Comparison of ENCODE assay signal across 2 fruit fly cellular contexts in genomic region chr3R:19909541-19910182, dm6.
TF ChIP-seq lines count a peak whose summit lies in the region.

No protein-coding gene starts in this region.

- no peak for TF ChIP-seq CTCF in whole organism, embryonic (GFP tag; optimal IDR thresholded peaks at IDR 0.05; lab: Kevin White, UChicago)

TF ChIP-seq in whole organism, embryonic, 481 proteins besides CTCF, POLR2A, EP300 and RAD21:
- TF ChIP-seq CkIIα-i1 (GFP tag; IDR thresholded peaks at IDR 0.05; lab: Robert Waterston, UW) (no peak), Rfx (GFP tag; IDR thresholded peaks at IDR 0.05; lab: Robert Waterston, UW) (0 out of 2 replicates have a peak, but pooled peaks have one; percentile 17), Med (GFP tag; lab: Kevin White, UChicago) (peak; percentile 22), ci (GFP tag; IDR thresholded peaks at IDR 0.05; lab: Robert Waterston, UW) (peak; percentile 63; the same call in 1 of the 3 replicates), Elba2 (GFP tag; optimal IDR thresholded peaks at IDR 0.05; lab: Kevin White, UChicago) (peak; percentile 76), CG34422 (GFP tag; IDR thresholded peaks at IDR 0.05; lab: Robert Waterston, UW) (no peak), croc (GFP tag; conservative IDR thresholded peaks at IDR 0.05; lab: Robert Waterston, UW) (no peak), CG6683 (GFP tag; optimal IDR thresholded peaks at IDR 0.05; lab: Kevin White, UChicago) (no peak), Oaz (GFP tag; IDR thresholded peaks at IDR 0.05; lab: Robert Waterston, UW) (no peak), exex (tag; optimal IDR thresholded peaks at IDR 0.05; lab: Kevin White, UChicago) (peak; percentile 73), chinmo (GFP tag; IDR thresholded peaks at IDR 0.05; lab: Robert Waterston, UW; ENCODE audit: partially characterized antibody) (0 out of 4 replicates have a peak, but pooled peaks have one; percentile 13), Opbp (GFP tag; IDR thresholded peaks at IDR 0.05; lab: Robert Waterston, UW; ENCODE audit: partially characterized antibody) (peak; percentile 11; the same call in 1 of the 3 replicates), mirr (GFP tag; optimal IDR thresholded peaks at IDR 0.05; lab: Kevin White, UChicago) (peak; percentile 4), sd (tag; optimal IDR thresholded peaks at IDR 0.05; lab: Kevin White, UChicago) (peak; percentile 76), Nf-YA (GFP tag; IDR thresholded peaks at IDR 0.05; lab: Robert Waterston, UW) (0 out of 2 replicates have a peak, but pooled peaks have one; percentile 7)

TF ChIP-seq in whole organism, prepupa, 60 proteins besides CTCF, POLR2A, EP300 and RAD21:
- TF ChIP-seq Ets21C (GFP tag; optimal IDR thresholded peaks at IDR 0.05; lab: Kevin White, UChicago): no peak
- TF ChIP-seq CG6163 (GFP tag; IDR thresholded peaks at IDR 0.05; lab: Robert Waterston, UW): 0 out of 3 replicates have a peak, but pooled peaks have one; percentile 9
- TF ChIP-seq svp (GFP tag; lab: Kevin White, UChicago): peak; percentile 79
- peak; percentile 7 for TF ChIP-seq Eip78C (GFP tag; lab: Kevin White, UChicago)
- TF ChIP-seq achi (GFP tag; optimal IDR thresholded peaks at IDR 0.05; lab: Kevin White, UChicago): no peak
- peak; percentile 4 for TF ChIP-seq Sox14 (GFP tag; optimal IDR thresholded peaks at IDR 0.05; lab: Kevin White, UChicago)
- TF ChIP-seq vri (GFP tag; optimal IDR thresholded peaks at IDR 0.05; lab: Kevin White, UChicago): peak; percentile 62
- TF ChIP-seq fd59A (GFP tag; optimal IDR thresholded peaks at IDR 0.05; lab: Kevin White, UChicago): no peak
